Fruit fly (Drosophila melanogaster) whole organism, embryonic: ENCODE results near the gene CG5181.

Experiments
- Antp ChIP-seq: fragments of 200-800 bp; sonication (Bioruptor generic); optimal IDR thresholded peaks from 3 replicates; lab custom pipeline; 2016; ENCODE audit warnings: missing biosample characterization, missing genetic modification characterization
- Bgb ChIP-seq: fragments of 200-800 bp; sonication (Bioruptor generic); IDR thresholded peaks from 2 replicates; pipeline ENCODE4 v1.3.6; 2022; ENCODE audit warnings: missing biosample characterization, missing genetic modification characterization; ENCODE audit not compliant: partially characterized antibody
- C15 ChIP-seq: fragments of 200-800 bp; sonication (Bioruptor generic); IDR thresholded peaks from 3 replicates; pipeline ENCODE4 v1.3.6; 2022; ENCODE audit warnings: missing biosample characterization, missing genetic modification characterization
- CG10543 ChIP-seq: fragments of 200-800 bp; sonication (Bioruptor generic); optimal IDR thresholded peaks from 3 replicates; lab custom pipeline; 2017; ENCODE audit warnings: missing biosample characterization, mild to moderate bottlenecking, missing genetic modification characterization, moderate library complexity
- CG11085 ChIP-seq: fragments of 200-800 bp; sonication (Bioruptor generic); IDR thresholded peaks from 2 replicates; pipeline ENCODE4 v1.3.6; 2022; ENCODE audit warnings: missing biosample characterization, missing genetic modification characterization
- CG11093 ChIP-seq: fragments of 200-800 bp; sonication (Bioruptor generic); IDR thresholded peaks from 3 replicates; pipeline ENCODE4 v1.3.6; 2022; ENCODE audit warnings: missing biosample characterization, missing genetic modification characterization
- CG12769 ChIP-seq: fragments of 200-800 bp; sonication (Bioruptor generic); optimal IDR thresholded peaks from 2 replicates; lab custom pipeline; 2019; ENCODE audit warnings: missing biosample characterization, mild to moderate bottlenecking, missing genetic modification characterization, moderate library complexity
- CG18764 ChIP-seq: fragments of 200-800 bp; sonication (Bioruptor generic); optimal IDR thresholded peaks from 3 replicates; lab custom pipeline; 2016; ENCODE audit warnings: missing biosample characterization, missing genetic modification characterization
- CG2678 ChIP-seq: fragments of 200-800 bp; sonication (Bioruptor generic); optimal IDR thresholded peaks from 3 replicates; lab custom pipeline; 2019; ENCODE audit warnings: missing biosample characterization, mild to moderate bottlenecking, missing genetic modification characterization, moderate library complexity
- CG2875 ChIP-seq: fragments of 200-800 bp; sonication (Bioruptor generic); optimal IDR thresholded peaks from 2 replicates; lab custom pipeline; 2017; ENCODE audit warnings: missing biosample characterization, mild to moderate bottlenecking, missing genetic modification characterization, missing genetic modification reagents
- CG31224 ChIP-seq: fragments of 200-800 bp; sonication (Bioruptor generic); IDR thresholded peaks from 2 replicates; pipeline ENCODE4 v1.3.6; 2022; ENCODE audit warnings: missing biosample characterization, missing genetic modification characterization
- CG31441 ChIP-seq: fragments of 200-800 bp; sonication (Bioruptor generic); IDR thresholded peaks from 2 replicates; pipeline ENCODE4 v1.3.6; 2022; ENCODE audit warnings: missing biosample characterization, missing genetic modification characterization
- CG34376 ChIP-seq: fragments of 200-800 bp; sonication (Bioruptor generic); optimal IDR thresholded peaks from 2 replicates; lab custom pipeline; 2018; ENCODE audit warnings: missing biosample characterization, mild to moderate bottlenecking, missing genetic modification characterization
- CG3838 ChIP-seq: fragments of 200-800 bp; sonication (Bioruptor generic); optimal IDR thresholded peaks from 3 replicates; lab custom pipeline; 2016; ENCODE audit warnings: missing biosample characterization, missing genetic modification characterization
- CG3995 ChIP-seq: fragments of 200-800 bp; sonication (Bioruptor generic); optimal IDR thresholded peaks from 3 replicates; lab custom pipeline; 2016; ENCODE audit warnings: missing biosample characterization, missing genetic modification characterization
- CG4282 ChIP-seq: fragments of 200-800 bp; sonication (Bioruptor generic); optimal IDR thresholded peaks from 2 replicates; lab custom pipeline; 2016; ENCODE audit warnings: missing biosample characterization, missing genetic modification characterization
- CG5245 ChIP-seq: fragments of 200-800 bp; sonication (Bioruptor generic); optimal IDR thresholded peaks from 3 replicates; lab custom pipeline; 2016; ENCODE audit warnings: missing biosample characterization, missing genetic modification characterization
- CG6272 ChIP-seq: fragments of 200-800 bp; sonication (Bioruptor generic); IDR thresholded peaks from 2 replicates; pipeline ENCODE4 v1.3.6; 2022; ENCODE audit warnings: missing biosample characterization, missing genetic modification characterization
- CG6683 ChIP-seq: fragments of 200-800 bp; sonication (Bioruptor generic); optimal IDR thresholded peaks from 2 replicates; lab custom pipeline; 2017; ENCODE audit warnings: missing biosample characterization, mild to moderate bottlenecking, missing genetic modification characterization, missing genetic modification reagents
- CG8281 ChIP-seq: fragments of 200-800 bp; sonication (Bioruptor generic); optimal IDR thresholded peaks from 2 replicates; lab custom pipeline; 2018; ENCODE audit warnings: missing biosample characterization, mild to moderate bottlenecking, missing genetic modification characterization, moderate library complexity
- CG8359 ChIP-seq: fragments of 200-800 bp; sonication (Bioruptor generic); optimal IDR thresholded peaks from 2 replicates; lab custom pipeline; 2017; ENCODE audit warnings: missing biosample characterization, mild to moderate bottlenecking, missing genetic modification characterization, borderline replicate concordance
- Dip2 ChIP-seq: fragments of 200-800 bp; sonication (Bioruptor generic); IDR thresholded peaks from 2 replicates; pipeline ENCODE4 v1.3.6; 2022; ENCODE audit warnings: missing biosample characterization, missing genetic modification characterization
- Doc3 ChIP-seq: fragments of 200-800 bp; sonication (Bioruptor generic); IDR thresholded peaks from 3 replicates; pipeline ENCODE4 v1.3.6; 2022; ENCODE audit warnings: missing biosample characterization, missing genetic modification characterization; ENCODE audit not compliant: partially characterized antibody
- E2f2 ChIP-seq: fragments of 200-800 bp; sonication (Bioruptor generic); IDR thresholded peaks from 2 replicates; pipeline ENCODE4 v1.3.6; 2022; ENCODE audit warnings: missing biosample characterization, missing genetic modification characterization
- HHEX ChIP-seq: fragments of 200-800 bp; sonication (Bioruptor generic); optimal IDR thresholded peaks from 3 replicates; lab custom pipeline; 2017; ENCODE audit warnings: missing biosample characterization, mild to moderate bottlenecking, missing genetic modification characterization, missing genetic modification reagents
- Hr78 ChIP-seq, 2 experiments: fragments of 200-800 bp in 1 of 2; fragments of >200 bp in 1 of 2; sonication (Bioruptor generic) in 1 of 2; optimal IDR thresholded peaks; 2 replicates each; lab custom pipeline; 2017 to 2019; ENCODE audit warnings: missing biosample characterization in 2 of 2, missing genetic modification characterization in 2 of 2, mild to moderate bottlenecking in 1 of 2, moderate library complexity in 1 of 2
- MTF-1 ChIP-seq: fragments of 200-800 bp; sonication (Bioruptor generic); optimal IDR thresholded peaks from 2 replicates; lab custom pipeline; 2018; ENCODE audit warnings: missing biosample characterization, mild to moderate bottlenecking, missing genetic modification characterization, borderline replicate concordance
- Med ChIP-seq: fragments of 200-800 bp; sonication (Bioruptor generic); peaks from one replicate; lab custom pipeline; 2016; ENCODE audit warnings: missing biosample characterization, missing genetic modification characterization, mild to moderate bottlenecking, inconsistent platforms, moderate library complexity
- Poxn ChIP-seq: fragments of 200-800 bp; sonication (Bioruptor generic); IDR thresholded peaks from 2 replicates; pipeline ENCODE4 v1.3.6; 2022; ENCODE audit warnings: missing biosample characterization, missing genetic modification characterization
- cg ChIP-seq: fragments of 200-800 bp; sonication (Bioruptor generic); optimal IDR thresholded peaks from 3 replicates; lab custom pipeline; 2019; ENCODE audit warnings: missing biosample characterization, mild to moderate bottlenecking, missing genetic modification characterization, moderate library complexity
- chif ChIP-seq, 2 experiments: fragments of 200-800 bp; sonication (Bioruptor generic); optimal IDR thresholded peaks; 3 replicates each; lab custom pipeline; 2016; ENCODE audit warnings: missing biosample characterization in 2 of 2, missing genetic modification characterization in 2 of 2
- chn ChIP-seq: fragments of 200-800 bp; sonication (Bioruptor generic); optimal IDR thresholded peaks from 2 replicates; lab custom pipeline; 2016; ENCODE audit warnings: missing biosample characterization, missing genetic modification characterization
- ci ChIP-seq: fragments of 200-800 bp; sonication (Bioruptor generic); IDR thresholded peaks from 3 replicates; pipeline ENCODE4 v1.3.6; 2022; ENCODE audit warnings: missing biosample characterization, missing genetic modification characterization
- dmrt11E ChIP-seq: fragments of 200-800 bp; sonication (Bioruptor generic); optimal IDR thresholded peaks from 3 replicates; lab custom pipeline; 2018; ENCODE audit warnings: missing biosample characterization, mild to moderate bottlenecking, missing genetic modification characterization, moderate library complexity
- grn ChIP-seq: fragments of 200-800 bp; sonication (Bioruptor generic); optimal IDR thresholded peaks from 3 replicates; lab custom pipeline; 2017; ENCODE audit warnings: missing biosample characterization, missing genetic modification characterization
- gsb-n ChIP-seq: fragments of 200-800 bp; sonication (Bioruptor generic); optimal IDR thresholded peaks from 3 replicates; lab custom pipeline; 2018; ENCODE audit warnings: missing biosample characterization, mild to moderate bottlenecking, missing genetic modification characterization
- ind ChIP-seq: fragments of 200-800 bp; sonication (Bioruptor generic); optimal IDR thresholded peaks from 3 replicates; lab custom pipeline; 2016; ENCODE audit warnings: missing biosample characterization, missing genetic modification characterization
- kay ChIP-seq: fragments of 200-800 bp; sonication (Bioruptor generic); optimal IDR thresholded peaks from 2 replicates; lab custom pipeline; 2016; ENCODE audit warnings: missing biosample characterization, missing genetic modification characterization
- mld ChIP-seq: fragments of 200-800 bp; sonication (Bioruptor generic); IDR thresholded peaks from 3 replicates; pipeline ENCODE4 v1.3.6; 2022; ENCODE audit warnings: missing biosample characterization, missing genetic modification characterization; ENCODE audit not compliant: partially characterized antibody
- nerfin-1 ChIP-seq: fragments of 200-800 bp; sonication (Bioruptor generic); optimal IDR thresholded peaks from 3 replicates; lab custom pipeline; 2019; ENCODE audit warnings: missing biosample characterization, mild to moderate bottlenecking, missing genetic modification characterization, moderate library complexity
- nom ChIP-seq: fragments of 200-800 bp; sonication (Bioruptor generic); optimal IDR thresholded peaks from 2 replicates; lab custom pipeline; 2017; ENCODE audit warnings: missing biosample characterization, missing genetic modification characterization, mild to moderate bottlenecking, moderate library complexity, missing genetic modification reagents
- onecut ChIP-seq: fragments of 200-800 bp; sonication (Bioruptor generic); IDR thresholded peaks from 2 replicates; pipeline ENCODE4 v1.3.6; 2022; ENCODE audit warnings: missing biosample characterization, missing genetic modification characterization
- pan ChIP-seq, 4 experiments: fragments of >200 bp in 3 of 4; fragments of 200-800 bp in 1 of 4; sonication (Bioruptor generic) in 1 of 4; optimal IDR thresholded peaks in 3 of 4; IDR thresholded peaks in 1 of 4; 2 replicates each; pipeline versions ENCODE4 v1.3.6 to Lab custom; 2017 to 2022; ENCODE audit warnings: missing biosample characterization in 2 of 4, missing genetic modification characterization in 2 of 4, mixed read lengths in 1 of 4
- pb ChIP-seq: fragments of 200-800 bp; sonication (Bioruptor generic); optimal IDR thresholded peaks from 3 replicates; lab custom pipeline; 2016; ENCODE audit warnings: missing biosample characterization, missing genetic modification characterization
- ranshi ChIP-seq: fragments of 200-800 bp; sonication (Bioruptor generic); IDR thresholded peaks from 2 replicates; pipeline ENCODE4 v1.3.6; 2022; ENCODE audit warnings: missing biosample characterization, missing genetic modification characterization
- sqz ChIP-seq: fragments of 200-800 bp; sonication (Bioruptor generic); optimal IDR thresholded peaks from 3 replicates; lab custom pipeline; 2018; ENCODE audit warnings: missing biosample characterization, mild to moderate bottlenecking, missing genetic modification characterization
- twi ChIP-seq: fragments of 200-800 bp; optimal IDR thresholded peaks from 2 replicates; lab custom pipeline; 2019; ENCODE audit warnings: missing biosample characterization, mild to moderate bottlenecking, missing genetic modification characterization, moderate library complexity
- yki ChIP-seq: fragments of >200 bp; optimal IDR thresholded peaks from 3 replicates; lab custom pipeline; 2018

CG5181 gene

DNA sequence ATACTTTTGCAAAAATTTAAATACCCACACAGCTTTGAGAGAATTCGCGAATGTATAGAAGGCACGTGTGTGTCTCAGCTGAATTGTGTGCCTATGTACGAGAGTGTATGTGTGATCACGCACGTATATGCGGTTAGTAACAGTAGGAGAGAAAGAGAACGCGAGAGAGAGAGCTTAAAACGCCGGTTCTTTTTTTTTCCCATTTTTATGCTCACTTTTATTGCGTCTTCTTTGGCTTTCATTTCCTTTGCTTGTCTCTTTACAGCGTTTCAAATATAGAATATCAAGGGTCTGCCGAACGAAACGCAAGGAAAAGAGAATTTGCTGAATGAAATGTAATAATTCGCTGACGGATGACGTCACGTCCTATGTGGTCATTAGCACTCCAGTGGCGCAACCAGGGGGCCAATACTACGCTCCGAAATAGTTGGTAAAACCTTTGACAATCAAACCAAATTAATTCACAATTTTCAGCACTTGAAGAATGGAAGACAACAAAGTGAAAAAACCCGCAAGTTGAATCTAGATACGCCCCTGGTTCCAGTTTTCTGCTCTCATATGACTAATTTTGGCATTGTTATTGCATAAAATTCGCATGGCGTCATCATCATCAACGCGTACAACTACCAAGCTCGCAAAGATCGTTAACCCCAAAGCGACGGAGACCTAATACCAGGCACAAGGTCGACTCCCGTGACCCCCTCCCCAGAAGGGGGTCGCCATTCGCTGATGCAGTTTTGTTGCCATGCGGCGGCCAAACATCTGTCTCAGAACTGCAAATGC lies 15.5 kb upstream of the CG5181 start (continued):
- no peak for TF ChIP-seq dmrt11E (tag; lab: Kevin White, UChicago)
- TF ChIP-seq CG10543 (GFP tag; lab: Kevin White, UChicago), result no peak
- TF ChIP-seq pan (optimal IDR thresholded peaks at IDR 0.05; lab: Kevin White, UChicago), result no peak
- TF ChIP-seq pan (GFP tag; optimal IDR thresholded peaks at IDR 0.05 in 1 of 2, IDR thresholded peaks at IDR 0.05 in 1 of 2), result peak in 1 of 2 experiments; percentile 51
- peak; percentile 98 for TF ChIP-seq Med (GFP tag; lab: Kevin White, UChicago)
- TF ChIP-seq sqz (GFP tag; lab: Kevin White, UChicago), result no peak
- TF ChIP-seq kay (GFP tag; lab: Kevin White, UChicago), result peak; percentile 40
- TF ChIP-seq CG31441 (GFP tag; lab: Robert Waterston, UW), result no peak
- no peak for TF ChIP-seq CG3838
- TF ChIP-seq CG12769 (tag; lab: Kevin White, UChicago), result peak; percentile 89
- TF ChIP-seq gsb-n, result no peak
- TF ChIP-seq Dip2, result no peak
- TF ChIP-seq pb (GFP tag; lab: Kevin White, UChicago), result peak; percentile 55
- TF ChIP-seq CG6683 (GFP tag; lab: Kevin White, UChicago), result no peak
- peak; percentile 6; the same call in 1 of the 2 replicates for TF ChIP-seq onecut (GFP tag; lab: Robert Waterston, UW)
- peak; percentile 8 for TF ChIP-seq CG4282
- no peak for TF ChIP-seq grn (GFP tag; lab: Kevin White, UChicago)
- TF ChIP-seq twi (tag; lab: Kevin White, UChicago), result no peak
- no peak for TF ChIP-seq nerfin-1
- TF ChIP-seq yki (lab: Kevin White, UChicago), result no peak
- TF ChIP-seq Hr78 (GFP tag; optimal IDR thresholded peaks at IDR 0.05; lab: Kevin White, UChicago), result peak in 1 of 2 experiments; percentile 31
- peak; percentile 34 for TF ChIP-seq CG3995 (GFP tag; lab: Kevin White, UChicago)
- TF ChIP-seq CG2678 (tag; lab: Kevin White, UChicago), result peak; percentile 68
- TF ChIP-seq ci, result no peak
- TF ChIP-seq Doc3 (GFP tag; lab: Robert Waterston, UW), result no peak
- no peak for TF ChIP-seq CG34376 (GFP tag; lab: Kevin White, UChicago)
- peak in 1 of 2 experiments; percentile 35 for TF ChIP-seq chif (GFP tag; optimal IDR thresholded peaks at IDR 0.05; lab: Kevin White, UChicago)
- no peak for TF ChIP-seq CG5245 (GFP tag; lab: Kevin White, UChicago)
- TF ChIP-seq CG31224 (GFP tag; lab: Robert Waterston, UW), result peak; percentile 73
- peak; percentile 47 for TF ChIP-seq cg
- peak; percentile 84 for TF ChIP-seq CG11085 (GFP tag; lab: Robert Waterston, UW)
- TF ChIP-seq Bgb, result no peak
- no peak for TF ChIP-seq Poxn (GFP tag; lab: Robert Waterston, UW)
- TF ChIP-seq CG6272 (GFP tag; lab: Robert Waterston, UW), result 0 out of 2 replicates have a peak, but pooled peaks have one; percentile 29
- TF ChIP-seq E2f2 (GFP tag; lab: Robert Waterston, UW), result 0 out of 2 replicates have a peak, but pooled peaks have one; percentile 11
- no peak for TF ChIP-seq CG18764 (GFP tag; lab: Kevin White, UChicago)
- no peak for TF ChIP-seq CG8281 (tag; lab: Kevin White, UChicago)
- peak; percentile 14 for TF ChIP-seq HHEX (GFP tag; lab: Kevin White, UChicago)
- no peak for TF ChIP-seq nom
- no peak for TF ChIP-seq CG2875 (GFP tag; lab: Kevin White, UChicago)
- peak; percentile 37; the same call in 1 of the 3 replicates for TF ChIP-seq C15 (GFP tag; lab: Robert Waterston, UW)
- no peak for TF ChIP-seq mld (GFP tag; lab: Robert Waterston, UW)
- TF ChIP-seq chn (GFP tag; lab: Kevin White, UChicago), result no peak
- peak; percentile 55; the same call in 1 of the 2 replicates for TF ChIP-seq ranshi (GFP tag; lab: Robert Waterston, UW)
- TF ChIP-seq CG11093 (GFP tag; lab: Robert Waterston, UW), result no peak
- no peak for TF ChIP-seq CG8359 (GFP tag; lab: Kevin White, UChicago)
- TF ChIP-seq ind (GFP tag; lab: Kevin White, UChicago), result peak; percentile 58
- peak; percentile 71 for TF ChIP-seq Antp (GFP tag; lab: Kevin White, UChicago)
- TF ChIP-seq MTF-1 (GFP tag; lab: Kevin White, UChicago), result peak; percentile 5
